Worm (Caenorhabditis elegans): ENCODE measurements around the gene galt-1.

DNA sequence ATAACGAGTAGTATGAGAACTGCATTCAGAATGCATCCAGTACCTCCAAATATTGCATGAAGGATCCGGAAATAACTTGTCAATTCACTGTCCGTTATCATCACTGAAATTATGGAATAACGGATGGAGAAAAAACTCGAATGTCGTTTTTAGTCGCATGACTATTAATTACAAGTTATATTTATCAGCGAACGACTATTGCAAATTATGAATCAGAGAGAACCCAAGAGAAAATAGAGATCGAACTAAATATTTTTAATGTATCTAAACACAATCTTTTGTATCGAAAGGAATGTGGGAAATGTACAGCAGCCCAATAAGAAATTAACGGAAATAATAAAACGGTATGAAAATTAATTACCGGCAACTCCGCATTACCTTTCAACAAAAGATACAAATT is 30.8 kb upstream of the galt-1 start, which contains the start of gene srd-16:
- no peak for TF ChIP-seq hnd-1 (tag; optimal IDR thresholded peaks at IDR 0.05)
- TF ChIP-seq ama-1 (optimal IDR thresholded peaks at IDR 0.05): no peak
- TF ChIP-seq hmbx-1 (tag; optimal IDR thresholded peaks at IDR 0.05): no peak
- TF ChIP-seq flt-1 (GFP tag; IDR thresholded peaks at IDR 0.05): no peak
- TF ChIP-seq ceh-36 (tag; optimal IDR thresholded peaks at IDR 0.05): no peak
- TF ChIP-seq tbx-37 (GFP tag; conservative IDR thresholded peaks at IDR 0.05): no peak
- TF ChIP-seq pes-1 (GFP tag; IDR thresholded peaks at IDR 0.05): no peak
